Fruit fly (Drosophila melanogaster) whole organism, embryonic: Measurements from ENCODE around the gene shv.

Source experiments
- Adf1 ChIP-seq: fragments of 200-800 bp; sonication (Bioruptor generic); IDR thresholded peaks from 2 replicates; pipeline ENCODE4 v1.3.6; 2022; ENCODE audit warnings: missing biosample characterization, missing genetic modification characterization
- B-H1 ChIP-seq: fragments of 200-800 bp; sonication (Bioruptor generic); IDR thresholded peaks from 3 replicates; pipeline ENCODE4 v1.3.6; 2022; ENCODE audit warnings: missing biosample characterization, missing genetic modification characterization
- Bdp1 ChIP-seq: fragments of 200-800 bp; sonication (Bioruptor generic); optimal IDR thresholded peaks from 3 replicates; lab custom pipeline; 2016; ENCODE audit warnings: missing biosample characterization, missing genetic modification characterization
- CG10147 ChIP-seq: fragments of 200-800 bp; sonication (Bioruptor generic); optimal IDR thresholded peaks from 2 replicates; lab custom pipeline; 2019; ENCODE audit warnings: missing biosample characterization, mild to moderate bottlenecking, missing genetic modification characterization, moderate library complexity
- CG11456 ChIP-seq: fragments of 200-800 bp; sonication (Bioruptor generic); IDR thresholded peaks from 3 replicates; pipeline ENCODE4 v1.3.6; 2022; ENCODE audit warnings: missing biosample characterization, missing genetic modification characterization
- CG12744 ChIP-seq: fragments of 200-800 bp; sonication (Bioruptor generic); optimal IDR thresholded peaks from 2 replicates; lab custom pipeline; 2016; ENCODE audit warnings: missing biosample characterization, missing genetic modification characterization
- CG13894 ChIP-seq: fragments of 200-800 bp; sonication (Bioruptor generic); optimal IDR thresholded peaks from 3 replicates; lab custom pipeline; 2018; ENCODE audit warnings: missing biosample characterization, mild to moderate bottlenecking, missing genetic modification characterization, moderate library complexity
- CG16813 ChIP-seq: fragments of 200-800 bp; sonication (Bioruptor generic); IDR thresholded peaks from 3 replicates; pipeline ENCODE4 v1.3.6; 2022; ENCODE audit warnings: missing biosample characterization, missing genetic modification characterization; ENCODE audit not compliant: partially characterized antibody
- CG16815 ChIP-seq: fragments of 200-800 bp; sonication (Bioruptor generic); optimal IDR thresholded peaks from 3 replicates; lab custom pipeline; 2017; ENCODE audit warnings: missing biosample characterization, mild to moderate bottlenecking, missing genetic modification characterization
- CG18619 ChIP-seq: fragments of 200-800 bp; sonication (Bioruptor generic); optimal IDR thresholded peaks from 3 replicates; lab custom pipeline; 2017; ENCODE audit warnings: missing biosample characterization, mild to moderate bottlenecking, missing genetic modification characterization
- CG2116 ChIP-seq: fragments of 200-800 bp; sonication (Bioruptor generic); optimal IDR thresholded peaks from 3 replicates; lab custom pipeline; 2018; ENCODE audit warnings: missing biosample characterization, mild to moderate bottlenecking, missing genetic modification characterization
- CG3163 ChIP-seq: fragments of 200-800 bp; sonication (Bioruptor generic); optimal IDR thresholded peaks from 3 replicates; lab custom pipeline; 2016; ENCODE audit warnings: missing biosample characterization, missing genetic modification characterization
- CG3407 ChIP-seq: fragments of 200-800 bp; sonication (Bioruptor generic); optimal IDR thresholded peaks from 2 replicates; lab custom pipeline; 2018; ENCODE audit warnings: missing biosample characterization, mild to moderate bottlenecking, missing genetic modification characterization
- CG34376 ChIP-seq: fragments of 200-800 bp; sonication (Bioruptor generic); optimal IDR thresholded peaks from 2 replicates; lab custom pipeline; 2018; ENCODE audit warnings: missing biosample characterization, mild to moderate bottlenecking, missing genetic modification characterization
- CG4328 ChIP-seq: fragments of 200-800 bp; sonication (Bioruptor generic); optimal IDR thresholded peaks from 3 replicates; lab custom pipeline; 2017; ENCODE audit warnings: missing biosample characterization, missing genetic modification reagents, missing genetic modification characterization
- CG6654 ChIP-seq: fragments of 200-800 bp; sonication (Bioruptor generic); optimal IDR thresholded peaks from 2 replicates; lab custom pipeline; 2017; ENCODE audit warnings: missing biosample characterization, mild to moderate bottlenecking, missing genetic modification characterization
- CG7357 ChIP-seq: fragments of 200-800 bp; sonication (Bioruptor generic); IDR thresholded peaks from 3 replicates; pipeline ENCODE4 v1.3.6; 2022; ENCODE audit warnings: missing biosample characterization, missing genetic modification characterization
- CG8478 ChIP-seq: fragments of >200 bp; optimal IDR thresholded peaks from 2 replicates; lab custom pipeline; 2018
- CG8944 ChIP-seq: fragments of 200-800 bp; sonication (Bioruptor generic); optimal IDR thresholded peaks from 3 replicates; lab custom pipeline; 2016; ENCODE audit warnings: missing biosample characterization, missing genetic modification characterization
- CG9817 ChIP-seq: fragments of 200-800 bp; sonication (Bioruptor generic); optimal IDR thresholded peaks from 2 replicates; lab custom pipeline; 2018; ENCODE audit warnings: missing biosample characterization, mild to moderate bottlenecking, missing genetic modification characterization, moderate library complexity
- CoRest ChIP-seq: fragments of 200-800 bp; sonication (Bioruptor generic); optimal IDR thresholded peaks from 3 replicates; lab custom pipeline; 2018; ENCODE audit warnings: missing biosample characterization, mild to moderate bottlenecking, missing genetic modification characterization, moderate library complexity
- CrebB ChIP-seq: fragments of 200-800 bp; sonication (Bioruptor generic); optimal IDR thresholded peaks from 3 replicates; lab custom pipeline; 2018; ENCODE audit warnings: missing biosample characterization, mild to moderate bottlenecking, missing genetic modification characterization
- Deaf1 ChIP-seq: fragments of 200-800 bp; optimal IDR thresholded peaks from 3 replicates; lab custom pipeline; 2019; ENCODE audit warnings: missing biosample characterization, mild to moderate bottlenecking, missing genetic modification characterization, moderate library complexity
- H2.0 ChIP-seq: fragments of 200-800 bp; sonication (Bioruptor generic); IDR thresholded peaks from 2 replicates; pipeline ENCODE4 v1.3.6; 2022; ENCODE audit warnings: missing biosample characterization, missing genetic modification characterization
- HLH4C ChIP-seq: fragments of 200-800 bp; sonication (Bioruptor generic); IDR thresholded peaks from 3 replicates; pipeline ENCODE4 v1.3.6; 2022; ENCODE audit warnings: missing biosample characterization, missing genetic modification characterization; ENCODE audit not compliant: partially characterized antibody
- Max ChIP-seq: fragments of 200-800 bp; sonication (Bioruptor generic); optimal IDR thresholded peaks from 2 replicates; lab custom pipeline; 2016; ENCODE audit warnings: missing biosample characterization, mild to moderate bottlenecking, missing genetic modification characterization
- Meics ChIP-seq: fragments of 200-800 bp; sonication (Bioruptor generic); optimal IDR thresholded peaks from 2 replicates; lab custom pipeline; 2017; ENCODE audit warnings: missing biosample characterization, mild to moderate bottlenecking, missing genetic modification characterization
- NK7.1 ChIP-seq: fragments of 200-800 bp; sonication (Bioruptor generic); optimal IDR thresholded peaks from 3 replicates; lab custom pipeline; 2016; ENCODE audit warnings: missing biosample characterization, missing genetic modification characterization
- Rx ChIP-seq: fragments of 200-800 bp; sonication (Bioruptor generic); IDR thresholded peaks from 2 replicates; pipeline ENCODE4 v1.3.6; 2022; ENCODE audit warnings: missing biosample characterization, missing genetic modification characterization
- Sox100B ChIP-seq: fragments of 200-800 bp; sonication (Bioruptor generic); optimal IDR thresholded peaks from 3 replicates; lab custom pipeline; 2018; ENCODE audit warnings: missing biosample characterization, mild to moderate bottlenecking, missing genetic modification characterization
- Sox102F ChIP-seq: fragments of 200-800 bp; sonication (Bioruptor generic); optimal IDR thresholded peaks from 2 replicates; lab custom pipeline; 2018; ENCODE audit warnings: missing biosample characterization, mild to moderate bottlenecking, missing genetic modification characterization, moderate library complexity
- Sry-β ChIP-seq: fragments of 200-800 bp; sonication (Bioruptor generic); optimal IDR thresholded peaks from 2 replicates; lab custom pipeline; 2018; ENCODE audit warnings: missing biosample characterization, mild to moderate bottlenecking, missing genetic modification characterization, moderate library complexity
- aop ChIP-seq: fragments of 200-800 bp; sonication (Bioruptor generic); IDR thresholded peaks from 2 replicates; pipeline ENCODE4 v1.3.6; 2022; ENCODE audit warnings: missing biosample characterization, missing genetic modification characterization
- ato ChIP-seq: fragments of 200-800 bp; sonication (Bioruptor generic); IDR thresholded peaks from 2 replicates; pipeline ENCODE4 v1.3.6; 2022; ENCODE audit warnings: missing biosample characterization, missing genetic modification characterization; ENCODE audit not compliant: partially characterized antibody
- exex ChIP-seq: fragments of 200-800 bp; sonication (Bioruptor generic); optimal IDR thresholded peaks from 4 replicates; lab custom pipeline; 2018; ENCODE audit warnings: missing biosample characterization, mild to moderate bottlenecking, missing genetic modification characterization, moderate library complexity
- fd3F ChIP-seq: fragments of 200-800 bp; sonication (Bioruptor generic); optimal IDR thresholded peaks from 2 replicates; lab custom pipeline; 2018; ENCODE audit warnings: missing biosample characterization, mild to moderate bottlenecking, missing genetic modification characterization, moderate library complexity
- grau ChIP-seq: fragments of 200-800 bp; optimal IDR thresholded peaks from 3 replicates; lab custom pipeline; 2019; ENCODE audit warnings: missing biosample characterization, mild to moderate bottlenecking, missing genetic modification characterization, moderate library complexity
- knrl ChIP-seq: fragments of 200-800 bp; sonication (Bioruptor generic); IDR thresholded peaks from 3 replicates; pipeline ENCODE4 v1.3.6; 2022; ENCODE audit warnings: missing biosample characterization, missing genetic modification characterization; ENCODE audit not compliant: partially characterized antibody
- mirr ChIP-seq: fragments of 200-800 bp; sonication (Bioruptor generic); optimal IDR thresholded peaks from 3 replicates; lab custom pipeline; 2018; ENCODE audit warnings: missing biosample characterization, mild to moderate bottlenecking, missing genetic modification characterization
- mld ChIP-seq: fragments of 200-800 bp; sonication (Bioruptor generic); IDR thresholded peaks from 3 replicates; pipeline ENCODE4 v1.3.6; 2022; ENCODE audit warnings: missing biosample characterization, missing genetic modification characterization; ENCODE audit not compliant: partially characterized antibody
- nau ChIP-seq: fragments of 200-800 bp; sonication (Bioruptor generic); optimal IDR thresholded peaks from 3 replicates; lab custom pipeline; 2017; ENCODE audit warnings: missing biosample characterization, mild to moderate bottlenecking, missing genetic modification characterization, missing genetic modification reagents
- nom ChIP-seq: fragments of 200-800 bp; sonication (Bioruptor generic); optimal IDR thresholded peaks from 2 replicates; lab custom pipeline; 2017; ENCODE audit warnings: missing biosample characterization, missing genetic modification characterization, mild to moderate bottlenecking, moderate library complexity, missing genetic modification reagents
- prd ChIP-seq, 3 experiments: fragments of >200 bp in 2 of 3; fragments of 200-800 bp in 1 of 3; sonication (Bioruptor generic) in 1 of 3; optimal IDR thresholded peaks in 2 of 3; IDR thresholded peaks in 1 of 3; 2 replicates in 2 of 3; 3 replicates in 1 of 3; pipeline versions ENCODE4 v1.3.6 to Lab custom; 2017 to 2022; ENCODE audit warnings: missing biosample characterization in 1 of 3, missing genetic modification characterization in 1 of 3
- ro ChIP-seq: fragments of 200-800 bp; sonication (Bioruptor generic); IDR thresholded peaks from 2 replicates; pipeline ENCODE4 v1.3.6; 2022; ENCODE audit warnings: missing biosample characterization, missing genetic modification characterization
- sima ChIP-seq: fragments of 200-800 bp; sonication (Bioruptor generic); optimal IDR thresholded peaks from 2 replicates; lab custom pipeline; 2016; ENCODE audit warnings: missing biosample characterization, missing genetic modification characterization
- tap ChIP-seq: fragments of 200-800 bp; optimal IDR thresholded peaks from 3 replicates; lab custom pipeline; 2019; ENCODE audit warnings: missing biosample characterization, mild to moderate bottlenecking, missing genetic modification characterization, moderate library complexity
- trem ChIP-seq: fragments of 200-800 bp; optimal IDR thresholded peaks from 3 replicates; lab custom pipeline; 2019; ENCODE audit warnings: missing biosample characterization, mild to moderate bottlenecking, missing genetic modification characterization, moderate library complexity
- ttk ChIP-seq: fragments of 200-800 bp; sonication (Bioruptor generic); IDR thresholded peaks from 2 replicates; pipeline ENCODE4 v2.1.2; 2022; ENCODE audit warnings: missing biosample characterization, missing genetic modification characterization
- usp ChIP-seq: fragments of >200 bp; optimal IDR thresholded peaks from 2 replicates; lab custom pipeline; 2017; ENCODE audit warnings: missing biosample characterization, missing genetic modification characterization

Gene shv

DNA sequence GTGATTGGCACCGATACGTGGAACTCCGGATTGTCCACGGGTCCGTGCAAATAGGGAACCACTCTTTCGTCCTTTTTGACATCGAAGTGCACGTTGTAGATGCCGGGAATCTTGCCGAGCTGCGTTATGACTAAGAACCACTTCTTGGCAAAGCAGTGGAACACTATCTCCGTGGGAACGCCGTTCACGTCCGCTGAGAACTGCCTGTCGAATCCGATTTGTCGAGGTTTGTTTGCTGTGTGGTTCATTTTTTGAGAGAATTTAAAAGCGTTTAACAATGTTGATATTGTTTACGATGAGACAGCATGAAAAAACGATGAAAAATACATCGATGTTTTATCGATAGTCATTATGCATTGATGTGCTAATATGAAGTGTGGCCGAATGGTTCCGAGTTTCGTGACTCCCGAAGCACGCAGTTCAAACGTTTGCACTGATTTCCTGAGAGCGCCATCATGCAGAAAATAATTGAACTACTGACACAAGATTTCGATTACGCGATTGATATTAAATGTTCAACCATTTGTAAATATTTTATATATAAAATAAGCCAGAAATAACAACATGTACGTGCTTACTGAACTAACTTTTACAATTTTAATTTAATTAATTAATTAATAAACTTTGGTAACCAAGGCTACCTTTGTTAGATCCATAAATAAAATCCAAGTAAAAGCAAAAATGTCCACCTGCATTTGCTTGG is 31.6 kb upstream of the shv start, which contains the start of the genes CG11885 and CG13692 (continued):
- TF ChIP-seq HLH4C = peak; percentile 97
- TF ChIP-seq CG9817 = peak; percentile 58
- peak; percentile 96 for TF ChIP-seq mld (GFP tag; lab: Robert Waterston, UW)
- peak; percentile 65 for TF ChIP-seq Deaf1 (tag; lab: Kevin White, UChicago)
- TF ChIP-seq ro (GFP tag; lab: Robert Waterston, UW) = no peak
- peak; percentile 30 for TF ChIP-seq CG10147 (GFP tag; lab: Kevin White, UChicago)
- TF ChIP-seq CG2116 = peak; percentile 94
- TF ChIP-seq CG13894 (tag; lab: Kevin White, UChicago) = peak; percentile 76
- TF ChIP-seq NK7.1 = no peak
- no peak for TF ChIP-seq ttk (GFP tag; lab: Robert Waterston, UW)
- TF ChIP-seq CG8478 (lab: Kevin White, UChicago) = no peak
- TF ChIP-seq ato = peak; percentile 97
- TF ChIP-seq Adf1 (GFP tag; lab: Robert Waterston, UW) = no peak
- no peak for TF ChIP-seq H2.0 (GFP tag; lab: Robert Waterston, UW)
- TF ChIP-seq CG7357 (GFP tag; lab: Robert Waterston, UW) = no peak
- peak; percentile 40 for TF ChIP-seq Meics (GFP tag; lab: Kevin White, UChicago)
- peak; percentile 97 for TF ChIP-seq knrl (GFP tag; lab: Robert Waterston, UW)
- no peak for TF ChIP-seq Rx (GFP tag; lab: Robert Waterston, UW)
- TF ChIP-seq Max (GFP tag; lab: Kevin White, UChicago) = peak; percentile 30
- no peak for TF ChIP-seq CG8944 (GFP tag; lab: Kevin White, UChicago)
- peak; percentile 71 for TF ChIP-seq mirr (GFP tag; lab: Kevin White, UChicago)
- peak; percentile 65 for TF ChIP-seq exex
- TF ChIP-seq CrebB (tag; lab: Kevin White, UChicago) = peak; percentile 73
- no peak for TF ChIP-seq CG16815 (GFP tag; lab: Kevin White, UChicago)
- peak; percentile 27 for TF ChIP-seq fd3F
- no peak for TF ChIP-seq CG4328
- TF ChIP-seq CG11456 (GFP tag; lab: Robert Waterston, UW) = peak; percentile 36; the same call in 2 of the 3 replicates
- no peak for TF ChIP-seq sima (GFP tag; lab: Kevin White, UChicago)
- no peak for TF ChIP-seq Sox100B (GFP tag; lab: Kevin White, UChicago)
- TF ChIP-seq CG6654 (GFP tag; lab: Kevin White, UChicago) = no peak
- TF ChIP-seq grau (tag; lab: Kevin White, UChicago) = peak; percentile 57
- TF ChIP-seq CG3407 (GFP tag; lab: Kevin White, UChicago) = no peak
- TF ChIP-seq nau (GFP tag; lab: Kevin White, UChicago) = peak; percentile 27
- peak; percentile 30 for TF ChIP-seq CG12744 (GFP tag; lab: Kevin White, UChicago)
- TF ChIP-seq Bdp1 (GFP tag; lab: Kevin White, UChicago) = no peak
- no peak for TF ChIP-seq Sox102F (GFP tag; lab: Kevin White, UChicago)
- peak; percentile 34 for TF ChIP-seq nom
- TF ChIP-seq CG3163 = peak; percentile 18
- TF ChIP-seq CG34376 = peak; percentile 17
- no peak for TF ChIP-seq CG18619 (GFP tag; lab: Kevin White, UChicago)
- TF ChIP-seq trem = peak; percentile 90
- TF ChIP-seq usp (GFP tag; lab: Kevin White, UChicago) = no peak
- peak; percentile 45 for TF ChIP-seq tap
- no peak for TF ChIP-seq B-H1
- no peak for TF ChIP-seq aop
- TF ChIP-seq CoRest = peak; percentile 53
- TF ChIP-seq CG16813 (GFP tag; lab: Robert Waterston, UW) = peak; percentile 97
- TF ChIP-seq prd (optimal IDR thresholded peaks at IDR 0.05; lab: Kevin White, UChicago) = no peak
- TF ChIP-seq prd (GFP tag; IDR thresholded peaks at IDR 0.05; lab: Robert Waterston, UW) = no peak
- TF ChIP-seq Sry-β (GFP tag; lab: Kevin White, UChicago) = peak; percentile 38
